Fruit fly (Drosophila melanogaster) whole organism: ENCODE data around the gene Pka-C1.

Experiments used
- CG8478 ChIP-seq: fragments of >200 bp; optimal IDR thresholded peaks from 2 replicates; lab custom pipeline; 2018; ENCODE audit warnings: inconsistent platforms
- Dll ChIP-seq: fragments of >200 bp; optimal IDR thresholded peaks from 2 replicates; lab custom pipeline; 2017
- EcR ChIP-seq, 2 experiments: fragments of >200 bp; optimal IDR thresholded peaks; 2 replicates each; lab custom pipeline; 2017; ENCODE audit warnings: missing biosample characterization in 2 of 2, missing genetic modification characterization in 2 of 2, missing genetic modification reagents in 2 of 2
- pan ChIP-seq: fragments of >200 bp; optimal IDR thresholded peaks from 2 replicates; lab custom pipeline; 2017
- psq ChIP-seq: fragments of >200 bp; optimal IDR thresholded peaks from 2 replicates; lab custom pipeline; 2017
- usp ChIP-seq: fragments of >200 bp; optimal IDR thresholded peaks from 2 replicates; lab custom pipeline; 2017; ENCODE audit warnings: missing biosample characterization, missing genetic modification characterization, mixed read lengths

DNA sequence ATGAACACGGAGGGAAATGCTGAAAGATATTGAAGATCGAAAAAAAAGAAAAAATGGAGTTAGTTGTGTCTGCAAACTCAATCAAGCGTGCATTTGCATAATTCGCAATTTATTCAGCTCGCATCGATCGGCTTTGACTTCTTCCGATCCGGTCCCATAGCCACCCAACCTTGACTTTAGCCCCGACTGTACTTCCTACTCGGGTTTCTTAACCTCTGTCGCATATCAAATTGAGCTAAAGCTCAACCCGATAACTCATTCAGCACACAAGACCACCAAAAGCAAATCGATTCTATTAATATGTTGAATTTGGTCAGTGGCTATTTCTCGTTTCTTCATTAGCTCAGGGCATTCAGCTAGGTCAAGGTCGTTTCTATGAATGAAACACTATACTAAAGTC, 13.9 kb downstream of the Pka-C1 start:
- TF ChIP-seq psq (lab: Kevin White, UChicago), result no peak
- TF ChIP-seq pan (lab: Kevin White, UChicago), result no peak
- TF ChIP-seq CG8478 (lab: Kevin White, UChicago), result no peak
- TF ChIP-seq EcR (GFP tag; optimal IDR thresholded peaks at IDR 0.05; lab: Kevin White, UChicago), result no peak
- no peak for TF ChIP-seq usp (GFP tag; lab: Kevin White, UChicago)
- TF ChIP-seq Dll (lab: Kevin White, UChicago), result no peak
